Fruit fly (Drosophila melanogaster) whole organism, embryonic: Measurements from ENCODE around the gene Ant2.

Source experiments
- Asciz ChIP-seq: fragments of 200-800 bp; sonication (Bioruptor generic); optimal IDR thresholded peaks from 2 replicates; lab custom pipeline; 2017; ENCODE audit warnings: missing biosample characterization, mild to moderate bottlenecking, missing genetic modification characterization, missing genetic modification reagents
- Atf3 ChIP-seq: fragments of 200-800 bp; sonication (Bioruptor generic); optimal IDR thresholded peaks from 3 replicates; lab custom pipeline; 2016; ENCODE audit warnings: missing biosample characterization, missing genetic modification characterization
- Blimp-1 ChIP-seq: fragments of 200-800 bp; sonication (Bioruptor generic); optimal IDR thresholded peaks from 3 replicates; lab custom pipeline; 2018; ENCODE audit warnings: missing biosample characterization, missing genetic modification characterization, mild to moderate bottlenecking, moderate library complexity, missing genetic modification reagents
- CG10209 ChIP-seq: fragments of 200-800 bp; sonication (Bioruptor generic); optimal IDR thresholded peaks from 3 replicates; lab custom pipeline; 2017; ENCODE audit warnings: missing biosample characterization, mild to moderate bottlenecking, missing genetic modification characterization, missing genetic modification reagents
- CG10959 ChIP-seq: fragments of 200-800 bp; sonication (Bioruptor generic); IDR thresholded peaks from 2 replicates; pipeline ENCODE4 v1.3.6; 2022; ENCODE audit warnings: missing biosample characterization, missing genetic modification characterization
- CG1233 ChIP-seq: fragments of 200-800 bp; sonication (Bioruptor generic); optimal IDR thresholded peaks from 4 replicates; lab custom pipeline; 2018; ENCODE audit warnings: missing biosample characterization, mild to moderate bottlenecking, missing genetic modification characterization
- CG12391 ChIP-seq: fragments of 200-800 bp; sonication (Bioruptor generic); optimal IDR thresholded peaks from 3 replicates; lab custom pipeline; 2018; ENCODE audit warnings: missing biosample characterization, mild to moderate bottlenecking, missing genetic modification characterization, moderate library complexity
- CG14667 ChIP-seq: fragments of 200-800 bp; sonication (Bioruptor generic); IDR thresholded peaks from 2 replicates; pipeline ENCODE4 v1.3.6; 2022; ENCODE audit warnings: missing biosample characterization, missing genetic modification characterization
- CG14710 ChIP-seq: fragments of 200-800 bp; sonication (Bioruptor generic); optimal IDR thresholded peaks from 3 replicates; lab custom pipeline; 2019; ENCODE audit warnings: missing biosample characterization, mild to moderate bottlenecking, missing genetic modification characterization, moderate library complexity
- CG16813 ChIP-seq: fragments of 200-800 bp; sonication (Bioruptor generic); IDR thresholded peaks from 3 replicates; pipeline ENCODE4 v1.3.6; 2022; ENCODE audit warnings: missing biosample characterization, missing genetic modification characterization; ENCODE audit not compliant: partially characterized antibody
- CG17328 ChIP-seq: fragments of 200-800 bp; sonication (Bioruptor generic); IDR thresholded peaks from 2 replicates; pipeline ENCODE4 v1.3.6; 2022; ENCODE audit warnings: missing biosample characterization, missing genetic modification characterization
- CG18619 ChIP-seq: fragments of 200-800 bp; sonication (Bioruptor generic); optimal IDR thresholded peaks from 3 replicates; lab custom pipeline; 2017; ENCODE audit warnings: missing biosample characterization, mild to moderate bottlenecking, missing genetic modification characterization
- CG2120 ChIP-seq: fragments of 200-800 bp; sonication (Bioruptor generic); optimal IDR thresholded peaks from 3 replicates; lab custom pipeline; 2016; ENCODE audit warnings: missing biosample characterization, missing genetic modification characterization
- CG2129 ChIP-seq: fragments of 200-800 bp; sonication (Bioruptor generic); IDR thresholded peaks from 2 replicates; pipeline ENCODE4 v1.3.6; 2022; ENCODE audit warnings: missing biosample characterization, missing genetic modification characterization; ENCODE audit not compliant: partially characterized antibody
- CG2875 ChIP-seq: fragments of 200-800 bp; sonication (Bioruptor generic); optimal IDR thresholded peaks from 2 replicates; lab custom pipeline; 2017; ENCODE audit warnings: missing biosample characterization, mild to moderate bottlenecking, missing genetic modification characterization, missing genetic modification reagents
- CG4424 ChIP-seq: fragments of 200-800 bp; sonication (Bioruptor generic); optimal IDR thresholded peaks from 3 replicates; lab custom pipeline; 2016; ENCODE audit warnings: missing biosample characterization, missing genetic modification characterization
- CG4730 ChIP-seq: fragments of 200-800 bp; sonication (Bioruptor generic); IDR thresholded peaks from 2 replicates; pipeline ENCODE4 v1.3.6; 2022; ENCODE audit warnings: missing biosample characterization, missing genetic modification characterization
- Elba2 ChIP-seq: fragments of 200-800 bp; sonication (Bioruptor generic); optimal IDR thresholded peaks from 3 replicates; lab custom pipeline; 2016; ENCODE audit warnings: missing biosample characterization, missing genetic modification characterization
- Hr51 ChIP-seq, 2 experiments: fragments of 200-800 bp; sonication (Bioruptor generic); optimal IDR thresholded peaks; 2 replicates in 1 of 2; 3 replicates in 1 of 2; lab custom pipeline; 2016 to 2018; ENCODE audit warnings: missing biosample characterization in 2 of 2, missing genetic modification characterization in 2 of 2, mild to moderate bottlenecking in 1 of 2, moderate library complexity in 1 of 2
- Max ChIP-seq: fragments of 200-800 bp; sonication (Bioruptor generic); optimal IDR thresholded peaks from 2 replicates; lab custom pipeline; 2016; ENCODE audit warnings: missing biosample characterization, mild to moderate bottlenecking, missing genetic modification characterization
- NC2α ChIP-seq: fragments of 200-800 bp; sonication (Bioruptor generic); optimal IDR thresholded peaks from 2 replicates; lab custom pipeline; 2016; ENCODE audit warnings: missing biosample characterization, missing genetic modification characterization
- Nf-YB ChIP-seq: fragments of 200-800 bp; sonication (Bioruptor generic); optimal IDR thresholded peaks from 3 replicates; lab custom pipeline; 2019; ENCODE audit warnings: missing biosample characterization, mild to moderate bottlenecking, missing genetic modification characterization, moderate library complexity
- Oli ChIP-seq: fragments of 200-800 bp; sonication (Bioruptor generic); optimal IDR thresholded peaks from 2 replicates; lab custom pipeline; 2018; ENCODE audit warnings: missing biosample characterization, mild to moderate bottlenecking, missing genetic modification characterization, moderate library complexity
- Opbp ChIP-seq: fragments of 200-800 bp; sonication (Bioruptor generic); IDR thresholded peaks from 3 replicates; pipeline ENCODE4 v1.3.6; 2022; ENCODE audit warnings: missing biosample characterization, missing genetic modification characterization; ENCODE audit not compliant: partially characterized antibody
- Side ChIP-seq: fragments of 200-800 bp; sonication (Bioruptor generic); optimal IDR thresholded peaks from 2 replicates; lab custom pipeline; 2016; ENCODE audit warnings: missing biosample characterization, missing genetic modification characterization
- Sry-β ChIP-seq: fragments of 200-800 bp; sonication (Bioruptor generic); optimal IDR thresholded peaks from 2 replicates; lab custom pipeline; 2018; ENCODE audit warnings: missing biosample characterization, mild to moderate bottlenecking, missing genetic modification characterization, moderate library complexity
- Usf ChIP-seq: fragments of 200-800 bp; sonication (Bioruptor generic); optimal IDR thresholded peaks from 2 replicates; lab custom pipeline; 2017; ENCODE audit warnings: missing genotype, missing biosample characterization, missing genetic modification characterization
- Xrp1 ChIP-seq: fragments of 200-800 bp; sonication (Bioruptor generic); IDR thresholded peaks from 2 replicates; pipeline ENCODE4 v1.3.6; 2022; ENCODE audit warnings: missing biosample characterization, missing genetic modification characterization
- ase ChIP-seq: fragments of 200-800 bp; sonication (Bioruptor generic); IDR thresholded peaks from 3 replicates; pipeline ENCODE4 v1.3.6; 2022; ENCODE audit warnings: missing biosample characterization, missing genetic modification characterization
- corto ChIP-seq: fragments of 200-800 bp; sonication (Bioruptor generic); optimal IDR thresholded peaks from 2 replicates; lab custom pipeline; 2016; ENCODE audit warnings: missing biosample characterization, mild to moderate bottlenecking, missing genetic modification characterization, moderate library complexity
- crol ChIP-seq: fragments of 200-800 bp; sonication (Bioruptor generic); IDR thresholded peaks from 2 replicates; pipeline ENCODE4 v1.3.6; 2022; ENCODE audit warnings: missing biosample characterization, missing genetic modification characterization
- emc ChIP-seq: fragments of 200-800 bp; sonication (Bioruptor generic); optimal IDR thresholded peaks from 2 replicates; lab custom pipeline; 2016; ENCODE audit warnings: missing biosample characterization, missing genetic modification characterization
- ems ChIP-seq: fragments of 200-800 bp; sonication (Bioruptor generic); optimal IDR thresholded peaks from 3 replicates; lab custom pipeline; 2016; ENCODE audit warnings: missing biosample characterization, missing genetic modification characterization
- exex ChIP-seq: fragments of 200-800 bp; sonication (Bioruptor generic); optimal IDR thresholded peaks from 4 replicates; lab custom pipeline; 2018; ENCODE audit warnings: missing biosample characterization, mild to moderate bottlenecking, missing genetic modification characterization, moderate library complexity
- gce ChIP-seq: fragments of 200-800 bp; sonication (Bioruptor generic); IDR thresholded peaks from 3 replicates; pipeline ENCODE4 v1.3.6; 2022; ENCODE audit warnings: missing biosample characterization, missing genetic modification characterization
- gfzf ChIP-seq: fragments of 200-800 bp; sonication (Bioruptor generic); optimal IDR thresholded peaks from 2 replicates; lab custom pipeline; 2016; ENCODE audit warnings: missing biosample characterization, mild to moderate bottlenecking, missing genetic modification characterization, moderate library complexity
- gsb-n ChIP-seq: fragments of 200-800 bp; sonication (Bioruptor generic); optimal IDR thresholded peaks from 3 replicates; lab custom pipeline; 2018; ENCODE audit warnings: missing biosample characterization, mild to moderate bottlenecking, missing genetic modification characterization
- hth ChIP-seq: fragments of >200 bp; optimal IDR thresholded peaks from 2 replicates; lab custom pipeline; 2017; ENCODE audit warnings: inconsistent platforms
- mam ChIP-seq: fragments of 200-800 bp; sonication (Bioruptor generic); optimal IDR thresholded peaks from 3 replicates; lab custom pipeline; 2016; ENCODE audit warnings: missing biosample characterization, missing genetic modification characterization
- org-1 ChIP-seq: fragments of 200-800 bp; sonication (Bioruptor generic); optimal IDR thresholded peaks from 2 replicates; lab custom pipeline; 2017; ENCODE audit warnings: missing biosample characterization, missing genetic modification characterization
- psq ChIP-seq: fragments of 200-800 bp; sonication (Bioruptor generic); optimal IDR thresholded peaks from 2 replicates; lab custom pipeline; 2017; ENCODE audit warnings: missing biosample characterization, missing genetic modification characterization
- row ChIP-seq: fragments of 200-800 bp; sonication (Bioruptor generic); IDR thresholded peaks from 3 replicates; pipeline ENCODE4 v1.3.6; 2022; ENCODE audit warnings: missing biosample characterization, missing genetic modification characterization
- sim ChIP-seq: fragments of 200-800 bp; sonication (Bioruptor generic); IDR thresholded peaks from 2 replicates; pipeline ENCODE4 v1.3.6; 2022; ENCODE audit warnings: missing biosample characterization, missing genetic modification characterization
- sima ChIP-seq: fragments of 200-800 bp; sonication (Bioruptor generic); optimal IDR thresholded peaks from 2 replicates; lab custom pipeline; 2016; ENCODE audit warnings: missing biosample characterization, missing genetic modification characterization
- sqz ChIP-seq: fragments of 200-800 bp; sonication (Bioruptor generic); optimal IDR thresholded peaks from 3 replicates; lab custom pipeline; 2018; ENCODE audit warnings: missing biosample characterization, mild to moderate bottlenecking, missing genetic modification characterization
- toy ChIP-seq: fragments of 200-800 bp; sonication (Bioruptor generic); IDR thresholded peaks from 2 replicates; pipeline ENCODE4 v1.3.6; 2022; ENCODE audit warnings: missing biosample characterization, missing genetic modification characterization
- tup ChIP-seq: fragments of 200-800 bp; sonication (Bioruptor generic); optimal IDR thresholded peaks from 2 replicates; lab custom pipeline; 2016; ENCODE audit warnings: missing biosample characterization, mild to moderate bottlenecking, missing genetic modification characterization, moderate library complexity
- wek ChIP-seq: fragments of 200-800 bp; sonication (Bioruptor generic); optimal IDR thresholded peaks from 3 replicates; lab custom pipeline; 2018; ENCODE audit warnings: missing biosample characterization, mild to moderate bottlenecking, missing genetic modification characterization, moderate library complexity
- zfh1 ChIP-seq: fragments of 200-800 bp; sonication (Bioruptor generic); IDR thresholded peaks from 3 replicates; pipeline ENCODE4 v1.3.6; 2022; ENCODE audit warnings: missing biosample characterization, missing genetic modification characterization

The Ant2 gene

dm6 chrX:10825349-10826129 lies 38.8 kb upstream of the Ant2 start (continued):
- TF ChIP-seq Max (GFP tag; lab: Kevin White, UChicago) (no peak), CG4730 (GFP tag; lab: Robert Waterston, UW) (0 out of 2 replicates have a peak, but pooled peaks have one; percentile 33), corto (GFP tag; lab: Kevin White, UChicago) (no peak), CG2875 (GFP tag; lab: Kevin White, UChicago) (peak; percentile 28), CG12391 (peak; percentile 56), CG17328 (GFP tag; lab: Robert Waterston, UW) (peak; percentile 57; the same call in 1 of the 2 replicates), sim (GFP tag; lab: Robert Waterston, UW) (no peak), ase (peak; percentile 36; the same call in 1 of the 3 replicates), org-1 (GFP tag; lab: Kevin White, UChicago) (peak; percentile 19), CG14667 (no peak), Usf (no peak), toy (GFP tag; lab: Robert Waterston, UW) (no peak), CG1233 (GFP tag; lab: Kevin White, UChicago) (peak; percentile 5), Xrp1 (peak; percentile 67), hth (no peak), mam (no peak), gce (GFP tag; lab: Robert Waterston, UW) (no peak), CG10959 (GFP tag; lab: Robert Waterston, UW) (0 out of 2 replicates have a peak, but pooled peaks have one; percentile 31), tup (GFP tag; lab: Kevin White, UChicago) (no peak), Hr51 (GFP tag; optimal IDR thresholded peaks at IDR 0.05; lab: Kevin White, UChicago) (peak in 1 of 2 experiments; percentile 20), wek (no peak), exex (tag; lab: Kevin White, UChicago) (no peak), gfzf (GFP tag; lab: Kevin White, UChicago) (no peak), Nf-YB (GFP tag; lab: Kevin White, UChicago) (no peak), CG18619 (peak; percentile 39), ems (GFP tag; lab: Kevin White, UChicago) (peak; percentile 33), sima (GFP tag; lab: Kevin White, UChicago) (no peak), Atf3 (GFP tag; lab: Kevin White, UChicago) (no peak), CG2120 (peak; percentile 7), CG16813 (GFP tag; lab: Robert Waterston, UW) (peak; percentile 25; the same call in 1 of the 3 replicates), Oli (peak; percentile 56), Side (GFP tag; lab: Kevin White, UChicago) (peak; percentile 21), Blimp-1 (GFP tag; lab: Kevin White, UChicago) (peak; percentile 41), row (GFP tag; lab: Robert Waterston, UW) (peak; percentile 73), crol (peak; percentile 87), Sry-β (GFP tag; lab: Kevin White, UChicago) (no peak), emc (GFP tag; lab: Kevin White, UChicago) (no peak), sqz (GFP tag; lab: Kevin White, UChicago) (no peak), Asciz (GFP tag; lab: Kevin White, UChicago) (no peak), psq (GFP tag; lab: Kevin White, UChicago) (no peak), CG2129 (no peak), Opbp (GFP tag; lab: Robert Waterston, UW) (no peak), Elba2 (GFP tag; lab: Kevin White, UChicago) (no peak), NC2α (GFP tag; lab: Kevin White, UChicago) (no peak), CG14710 (tag; lab: Kevin White, UChicago) (peak; percentile 36), CG4424 (GFP tag; lab: Kevin White, UChicago) (peak; percentile 22), CG10209 (GFP tag; lab: Kevin White, UChicago) (peak; percentile 47), zfh1 (GFP tag; lab: Robert Waterston, UW) (peak; percentile 59; the same call in 2 of the 3 replicates), gsb-n (tag; lab: Kevin White, UChicago) (peak; percentile 76)
